Worm (Caenorhabditis elegans) whole organism, young adult: Measurements from ENCODE around the gene clec-196.

Experiments
- C06A6.2 ChIP-seq: fragments of 200-800 bp; sonication (Bioruptor generic); conservative IDR thresholded peaks from 2 replicates; pipeline ENCODE4 v1.3.6; 2022; ENCODE audit warnings: missing genetic modification characterization, missing compliant biosample characterization
- C17E4.6 ChIP-seq: fragments of 200-800 bp; sonication (Bioruptor generic); IDR thresholded peaks from 2 replicates; pipeline ENCODE4 v1.3.6; 2022; ENCODE audit warnings: missing genetic modification reagents, missing genetic modification characterization, missing compliant biosample characterization
- F22D6.2 ChIP-seq: sonication (generic microtip); optimal IDR thresholded peaks from 2 replicates; lab custom pipeline; 2016; ENCODE audit warnings: mild to moderate bottlenecking, missing genetic modification characterization, missing compliant biosample characterization
- F37B4.10 ChIP-seq: fragments of 200-800 bp; sonication (Bioruptor generic); IDR thresholded peaks from 2 replicates; pipeline ENCODE4 v1.3.6; 2022; ENCODE audit warnings: missing genetic modification characterization, missing compliant biosample characterization
- F52B5.7 ChIP-seq: sonication (generic microtip); optimal IDR thresholded peaks from 2 replicates; lab custom pipeline; 2016; ENCODE audit warnings: mild to moderate bottlenecking, missing genetic modification characterization, missing compliant biosample characterization
- F55B11.4 ChIP-seq: sonication (generic microtip); optimal IDR thresholded peaks from 2 replicates; lab custom pipeline; 2016; ENCODE audit warnings: missing compliant biosample characterization, missing genetic modification characterization, borderline replicate concordance; ENCODE audit not compliant: insufficient read depth
- K11D2.4 ChIP-seq: fragments of 200-800 bp; sonication (Bioruptor generic); IDR thresholded peaks from 2 replicates; pipeline ENCODE4 v1.3.6; 2022; ENCODE audit warnings: missing genetic modification reagents, missing genetic modification characterization, missing compliant biosample characterization
- K12H6.12 ChIP-seq: fragments of 200-800 bp; sonication (Bioruptor generic); optimal IDR thresholded peaks from 2 replicates; lab custom pipeline; 2018; ENCODE audit warnings: mild to moderate bottlenecking, missing genetic modification characterization, missing compliant biosample characterization
- T07F8.4 ChIP-seq: sonication (generic microtip); optimal IDR thresholded peaks from 2 replicates; lab custom pipeline; 2016; ENCODE audit warnings: mild to moderate bottlenecking, missing genetic modification characterization, moderate library complexity, missing compliant biosample characterization
- Y53F4B.3 ChIP-seq: fragments of 200-800 bp; sonication (Bioruptor generic); IDR thresholded peaks from 2 replicates; pipeline ENCODE4 v1.3.6; 2022; ENCODE audit warnings: missing genetic modification reagents, missing genetic modification characterization, missing compliant biosample characterization
- Y53G8AR.9 ChIP-seq: fragments of 200-800 bp; sonication (Bioruptor generic); conservative IDR thresholded peaks from 2 replicates; pipeline ENCODE4 v1.3.6; 2022; ENCODE audit warnings: missing genetic modification reagents, missing genetic modification characterization, missing compliant biosample characterization
- Y56A3A.18 ChIP-seq: fragments of 200-800 bp; sonication (Bioruptor generic); IDR thresholded peaks from 2 replicates; pipeline ENCODE4 v1.3.6; 2022; ENCODE audit warnings: missing genetic modification reagents, missing genetic modification characterization, missing compliant biosample characterization
- Y95B8A.8 ChIP-seq: fragments of 200-800 bp; sonication (Bioruptor generic); IDR thresholded peaks from 2 replicates; pipeline ENCODE4 v1.3.6; 2022; ENCODE audit warnings: missing genetic modification reagents, missing genetic modification characterization, missing compliant biosample characterization
- athp-1 ChIP-seq: sonication (generic microtip); optimal IDR thresholded peaks from 2 replicates; lab custom pipeline; 2017; ENCODE audit warnings: mild to moderate bottlenecking, missing genetic modification characterization, missing compliant biosample characterization
- attf-6 ChIP-seq: fragments of 200-800 bp; sonication (Bioruptor generic); IDR thresholded peaks from 2 replicates; pipeline ENCODE4 v1.3.6; 2022; ENCODE audit warnings: missing genetic modification reagents, missing genetic modification characterization, missing compliant biosample characterization
- bed-1 ChIP-seq: fragments of 200-800 bp; sonication (Bioruptor generic); IDR thresholded peaks from 2 replicates; pipeline ENCODE4 v1.3.6; 2022; ENCODE audit warnings: missing genetic modification reagents, missing genetic modification characterization, missing compliant biosample characterization
- ccch-3 ChIP-seq: fragments of 200-800 bp; sonication (Bioruptor generic); optimal IDR thresholded peaks from 2 replicates; lab custom pipeline; 2018; ENCODE audit warnings: mild to moderate bottlenecking, missing genetic modification characterization, missing compliant biosample characterization
- ceh-27 ChIP-seq: fragments of 200-800 bp; sonication (Bioruptor generic); optimal IDR thresholded peaks from 2 replicates; lab custom pipeline; 2018; ENCODE audit warnings: mild to moderate bottlenecking, missing genetic modification characterization, moderate library complexity, missing compliant biosample characterization
- ceh-79 ChIP-seq: sonication (generic microtip); optimal IDR thresholded peaks from 2 replicates; lab custom pipeline; 2017; ENCODE audit warnings: mild to moderate bottlenecking, missing genetic modification characterization, missing compliant biosample characterization
- dpff-1 ChIP-seq: sonication (generic microtip); optimal IDR thresholded peaks from 2 replicates; lab custom pipeline; 2017; ENCODE audit warnings: mild to moderate bottlenecking, missing genetic modification characterization, missing compliant biosample characterization
- dpl-1 ChIP-seq: fragments of 150-350 bp; optimal IDR thresholded peaks from 2 replicates; lab custom pipeline; 2014; ENCODE audit warnings: missing biosample characterization, missing genetic modification reagents, missing genetic modification characterization
- egl-18 ChIP-seq: fragments of 200-800 bp; sonication (Bioruptor generic); IDR thresholded peaks from 2 replicates; pipeline ENCODE4 v1.3.6; 2022; ENCODE audit warnings: missing genetic modification reagents, missing genetic modification characterization, missing compliant biosample characterization
- hlh-12 ChIP-seq: sonication (generic microtip); optimal IDR thresholded peaks from 2 replicates; lab custom pipeline; 2016; ENCODE audit warnings: missing genetic modification characterization, missing compliant biosample characterization
- hmg-1.2 ChIP-seq: fragments of 200-800 bp; sonication (Bioruptor generic); IDR thresholded peaks from 2 replicates; pipeline ENCODE4 v1.3.6; 2022; ENCODE audit warnings: missing genetic modification reagents, missing genetic modification characterization, missing compliant biosample characterization
- hmg-20 ChIP-seq: fragments of 200-800 bp; sonication (Bioruptor generic); IDR thresholded peaks from 2 replicates; pipeline ENCODE4 v1.3.6; 2022; ENCODE audit warnings: missing genetic modification reagents, missing genetic modification characterization, missing compliant biosample characterization
- hrde-1 ChIP-seq: sonication (generic microtip); optimal IDR thresholded peaks from 2 replicates; lab custom pipeline; 2016; ENCODE audit warnings: missing genetic modification characterization, mild to moderate bottlenecking, missing compliant biosample characterization, moderate library complexity, missing genotype, missing genetic modification reagents, borderline replicate concordance
- lin-40 ChIP-seq: sonication (generic microtip); optimal IDR thresholded peaks from 2 replicates; lab custom pipeline; 2016; ENCODE audit warnings: missing genetic modification characterization, mild to moderate bottlenecking, missing compliant biosample characterization, missing genotype, missing genetic modification reagents
- lin-54 ChIP-seq: fragments of 200-800 bp; sonication (Bioruptor generic); optimal IDR thresholded peaks from 2 replicates; lab custom pipeline; 2018; ENCODE audit warnings: mild to moderate bottlenecking, missing genetic modification characterization, missing compliant biosample characterization
- lsy-27 ChIP-seq: sonication (generic microtip); optimal IDR thresholded peaks from 2 replicates; lab custom pipeline; 2017; ENCODE audit warnings: missing genetic modification characterization, mild to moderate bottlenecking, missing compliant biosample characterization, antibody characterized with exemption, missing genotype, borderline replicate concordance; ENCODE audit not compliant: insufficient read depth
- nhr-179 ChIP-seq: sonication (generic microtip); optimal IDR thresholded peaks from 2 replicates; lab custom pipeline; 2016; ENCODE audit warnings: mild to moderate bottlenecking, missing genetic modification characterization, missing compliant biosample characterization
- nhr-90 ChIP-seq: sonication (generic microtip); optimal IDR thresholded peaks from 2 replicates; lab custom pipeline; 2016; ENCODE audit warnings: missing genotype, mild to moderate bottlenecking, missing genetic modification characterization, missing compliant biosample characterization
- pbrm-1 ChIP-seq: fragments of 200-800 bp; sonication (Bioruptor generic); IDR thresholded peaks from 2 replicates; pipeline ENCODE4 v1.3.6; 2022; ENCODE audit warnings: missing genetic modification reagents, missing genetic modification characterization, missing compliant biosample characterization
- pha-4 ChIP-seq: fragments of 150-350 bp; sonication (generic microtip); optimal IDR thresholded peaks from 2 replicates; lab custom pipeline; 2014; ENCODE audit warnings: missing biosample characterization, missing genetic modification reagents, missing genetic modification characterization
- rec-8 ChIP-seq, 2 experiments: sonication (generic microtip); optimal IDR thresholded peaks; 2 replicates each; lab custom pipeline; 2016; ENCODE audit warnings: mild to moderate bottlenecking in 2 of 2, missing genetic modification characterization in 2 of 2, missing genetic modification reagents in 2 of 2, missing genotype in 2 of 2, missing biosample characterization in 1 of 2, missing compliant biosample characterization in 1 of 2, moderate library complexity in 1 of 2
- rpc-1 ChIP-seq, 2 experiments: fragments of 150-350 bp in 1 of 2; sonication (generic microtip) in 1 of 2; optimal IDR thresholded peaks; 2 replicates each; lab custom pipeline; 2014 to 2018; ENCODE audit warnings: missing biosample characterization in 1 of 2, missing genetic modification characterization in 1 of 2, missing genetic modification reagents in 1 of 2, missing genotype in 1 of 2
- sea-2 ChIP-seq: fragments of 200-800 bp; sonication (Bioruptor generic); IDR thresholded peaks from 2 replicates; pipeline ENCODE4 v1.3.6; 2022; ENCODE audit warnings: missing genetic modification characterization, missing compliant biosample characterization
- snpc-1.3 ChIP-seq: sonication (generic microtip); optimal IDR thresholded peaks from 2 replicates; lab custom pipeline; 2017; ENCODE audit warnings: missing genetic modification characterization, mild to moderate bottlenecking, missing compliant biosample characterization, antibody characterized with exemption, moderate library complexity, missing genotype, missing genetic modification reagents; ENCODE audit not compliant: insufficient read depth
- snpc-3.4 ChIP-seq: sonication (generic microtip); optimal IDR thresholded peaks from 2 replicates; lab custom pipeline; 2017; ENCODE audit warnings: missing genetic modification characterization, mild to moderate bottlenecking, missing compliant biosample characterization, antibody characterized with exemption, moderate library complexity, missing genotype, missing genetic modification reagents
- tbp1 ChIP-seq: fragments of 200-800 bp; sonication (Bioruptor generic); optimal IDR thresholded peaks from 2 replicates; lab custom pipeline; 2018; ENCODE audit warnings: mild to moderate bottlenecking, missing genetic modification characterization, missing compliant biosample characterization
- xnd-1 ChIP-seq: sonication (generic microtip); optimal IDR thresholded peaks from 2 replicates; lab custom pipeline; 2016; ENCODE audit warnings: missing genotype, missing genetic modification reagents, missing genetic modification characterization, missing compliant biosample characterization
- zfh-2 ChIP-seq: fragments of 200-800 bp; sonication (Bioruptor generic); conservative IDR thresholded peaks from 2 replicates; pipeline ENCODE4 v1.3.6; 2022; ENCODE audit warnings: missing genetic modification reagents, missing genetic modification characterization, missing compliant biosample characterization
- ztf-22 ChIP-seq: fragments of 200-800 bp; sonication (Bioruptor generic); optimal IDR thresholded peaks from 2 replicates; lab custom pipeline; 2018; ENCODE audit warnings: mild to moderate bottlenecking, missing genetic modification characterization, moderate library complexity, missing compliant biosample characterization
- ztf-25 ChIP-seq: fragments of 200-800 bp; sonication (Bioruptor generic); IDR thresholded peaks from 2 replicates; pipeline ENCODE4 v1.3.6; 2022; ENCODE audit warnings: missing genetic modification reagents, missing genetic modification characterization, missing compliant biosample characterization
- ztf-3 ChIP-seq: fragments of 200-800 bp; sonication (Bioruptor generic); optimal IDR thresholded peaks from 2 replicates; lab custom pipeline; 2018; ENCODE audit warnings: mild to moderate bottlenecking, missing genetic modification characterization, missing compliant biosample characterization
- ztf-6 ChIP-seq: fragments of 200-800 bp; sonication (Bioruptor generic); IDR thresholded peaks from 2 replicates; pipeline ENCODE4 v1.3.6; 2022; ENCODE audit warnings: missing genetic modification reagents, missing genetic modification characterization, missing compliant biosample characterization

The clec-196 gene

ce11 chrIV:17281060-17282021 is 4.6 kb downstream of the clec-196 start:
- TF ChIP-seq F37B4.10 (no peak), C06A6.2 (GFP tag; lab: Robert Waterston, UW) (peak; percentile 9; the same call in 1 of the 2 replicates), hlh-12 (peak; percentile 9), K11D2.4 (GFP tag; lab: Robert Waterston, UW) (peak; percentile 65; the same call in 1 of the 2 replicates), snpc-1.3 (tag; lab: Kevin White, UChicago) (peak; percentile 95), ztf-3 (GFP tag; lab: Kevin White, UChicago) (peak; percentile 71), zfh-2 (GFP tag; lab: Robert Waterston, UW) (peak; percentile 96), pbrm-1 (GFP tag; lab: Robert Waterston, UW) (peak; percentile 79), F52B5.7 (tag; lab: Kevin White, UChicago) (peak; percentile 79), bed-1 (GFP tag; lab: Robert Waterston, UW) (peak; percentile 90; the same call in 1 of the 2 replicates), F22D6.2 (tag; lab: Kevin White, UChicago) (no peak), K12H6.12 (tag; lab: Kevin White, UChicago) (peak; percentile 75), T07F8.4 (tag; lab: Kevin White, UChicago) (peak; percentile 71), ccch-3 (GFP tag; lab: Kevin White, UChicago) (peak; percentile 64), ztf-25 (GFP tag; lab: Robert Waterston, UW) (no peak), pha-4 (no peak), hmg-20 (GFP tag; lab: Robert Waterston, UW) (peak; percentile 52; the same call in 1 of the 2 replicates), hrde-1 (tag; lab: Kevin White, UChicago) (peak; percentile 60), Y53F4B.3 (GFP tag; lab: Robert Waterston, UW) (no peak), dpff-1 (tag; lab: Kevin White, UChicago) (peak; percentile 67), Y56A3A.18 (GFP tag; lab: Robert Waterston, UW) (peak; percentile 97), lin-40 (tag; lab: Kevin White, UChicago) (peak; percentile 82), athp-1 (tag; lab: Kevin White, UChicago) (peak; percentile 96), ztf-6 (GFP tag; lab: Robert Waterston, UW) (peak; percentile 27; the same call in 1 of the 2 replicates), ceh-79 (peak; percentile 82), egl-18 (no peak), nhr-90 (peak; percentile 35), hmg-1.2 (GFP tag; lab: Robert Waterston, UW) (peak; percentile 59), snpc-3.4 (tag; lab: Kevin White, UChicago) (peak; percentile 91), dpl-1 (GFP tag; lab: Kevin White, UChicago) (no peak), tbp1 (GFP tag; lab: Kevin White, UChicago) (peak; percentile 76), sea-2 (GFP tag; lab: Robert Waterston, UW) (no peak), lsy-27 (tag; lab: Kevin White, UChicago) (no peak), rec-8 (tag; optimal IDR thresholded peaks at IDR 0.05; lab: Kevin White, UChicago) (no peak), nhr-179 (tag; lab: Kevin White, UChicago) (no peak), Y53G8AR.9 (GFP tag; lab: Robert Waterston, UW) (peak; percentile 97), lin-54 (GFP tag; lab: Kevin White, UChicago) (peak; percentile 88), rpc-1 (optimal IDR thresholded peaks at IDR 0.05; lab: Kevin White, UChicago) (no peak), rpc-1 (tag; optimal IDR thresholded peaks at IDR 0.05; lab: Kevin White, UChicago) (no peak), C17E4.6 (peak; percentile 33; the same call in 1 of the 2 replicates), xnd-1 (tag; lab: Kevin White, UChicago) (no peak), ztf-22 (GFP tag; lab: Kevin White, UChicago) (peak; percentile 80), Y95B8A.8 (GFP tag; lab: Robert Waterston, UW) (0 out of 2 replicates have a peak, but pooled peaks have one; percentile 78), F55B11.4 (tag; lab: Kevin White, UChicago) (no peak), attf-6 (peak; percentile 97), ceh-27 (GFP tag; lab: Kevin White, UChicago) (peak; percentile 62)
